Fruit fly (Drosophila melanogaster) whole organism: ENCODE data around the gene CG8036.

Experiments
- Dll ChIP-seq: fragments of >200 bp; optimal IDR thresholded peaks from 2 replicates; lab custom pipeline; 2017
- EcR ChIP-seq, 2 experiments: fragments of >200 bp; optimal IDR thresholded peaks; 2 replicates each; lab custom pipeline; 2017; ENCODE audit warnings: missing biosample characterization in 2 of 2, missing genetic modification characterization in 2 of 2, missing genetic modification reagents in 2 of 2
- psq ChIP-seq: fragments of >200 bp; optimal IDR thresholded peaks from 2 replicates; lab custom pipeline; 2017
- usp ChIP-seq: fragments of >200 bp; optimal IDR thresholded peaks from 2 replicates; lab custom pipeline; 2017; ENCODE audit warnings: missing biosample characterization, missing genetic modification characterization, mixed read lengths

- TF ChIP-seq EcR (GFP tag; optimal IDR thresholded peaks at IDR 0.05; lab: Kevin White, UChicago) (no peak), psq (lab: Kevin White, UChicago) (no peak), Dll (lab: Kevin White, UChicago) (no peak), usp (GFP tag; lab: Kevin White, UChicago) (no peak)
These were observed at the start of gene CG8036 for dm6 chr3R:8667568-8667967.
